Fruit fly (Drosophila melanogaster) whole organism, embryonic: ENCODE data around the gene CG6726.

Source experiments
- Abd-B ChIP-seq: fragments of 200-800 bp; sonication (Bioruptor generic); optimal IDR thresholded peaks from 2 replicates; lab custom pipeline; 2018; ENCODE audit warnings: missing biosample characterization, mild to moderate bottlenecking, missing genetic modification characterization, moderate library complexity
- C15 ChIP-seq: fragments of 200-800 bp; sonication (Bioruptor generic); IDR thresholded peaks from 3 replicates; pipeline ENCODE4 v1.3.6; 2022; ENCODE audit warnings: missing biosample characterization, missing genetic modification characterization
- CG10654 ChIP-seq: fragments of 200-800 bp; sonication (Bioruptor generic); optimal IDR thresholded peaks from 2 replicates; lab custom pipeline; 2016; ENCODE audit warnings: missing biosample characterization, missing genetic modification characterization
- CG11247 ChIP-seq: fragments of 200-800 bp; sonication (Bioruptor generic); IDR thresholded peaks from 2 replicates; pipeline ENCODE4 v1.3.6; 2022; ENCODE audit warnings: missing biosample characterization, missing genetic modification characterization
- CG12104 ChIP-seq: fragments of 200-800 bp; sonication (Bioruptor generic); optimal IDR thresholded peaks from 3 replicates; lab custom pipeline; 2016; ENCODE audit warnings: missing biosample characterization, missing genetic modification characterization
- CG12155 ChIP-seq: fragments of 200-800 bp; sonication (Bioruptor generic); optimal IDR thresholded peaks from 3 replicates; lab custom pipeline; 2016; ENCODE audit warnings: missing biosample characterization, missing genetic modification characterization
- CG13894 ChIP-seq: fragments of 200-800 bp; sonication (Bioruptor generic); optimal IDR thresholded peaks from 3 replicates; lab custom pipeline; 2018; ENCODE audit warnings: missing biosample characterization, mild to moderate bottlenecking, missing genetic modification characterization, moderate library complexity
- CG15514 ChIP-seq: fragments of 200-800 bp; sonication (Bioruptor generic); optimal IDR thresholded peaks from 3 replicates; lab custom pipeline; 2017; ENCODE audit warnings: missing biosample characterization, missing genetic modification characterization, mild to moderate bottlenecking, moderate library complexity, missing genetic modification reagents
- CG2199 ChIP-seq: fragments of 200-800 bp; sonication (Bioruptor generic); IDR thresholded peaks from 3 replicates; pipeline ENCODE4 v1.3.6; 2022; ENCODE audit warnings: missing biosample characterization, missing genetic modification characterization
- CG3065 ChIP-seq: fragments of 200-800 bp; sonication (Bioruptor generic); optimal IDR thresholded peaks from 2 replicates; lab custom pipeline; 2016; ENCODE audit warnings: missing biosample characterization, missing genetic modification characterization
- CG31365 ChIP-seq: fragments of 200-800 bp; sonication (Bioruptor generic); optimal IDR thresholded peaks from 2 replicates; lab custom pipeline; 2018; ENCODE audit warnings: missing biosample characterization, mild to moderate bottlenecking, missing genetic modification characterization
- CG32767 ChIP-seq: fragments of 200-800 bp; sonication (Bioruptor generic); IDR thresholded peaks from 2 replicates; pipeline ENCODE4 v1.3.6; 2022; ENCODE audit warnings: missing biosample characterization, missing genetic modification characterization
- CG3407 ChIP-seq: fragments of 200-800 bp; sonication (Bioruptor generic); optimal IDR thresholded peaks from 2 replicates; lab custom pipeline; 2018; ENCODE audit warnings: missing biosample characterization, mild to moderate bottlenecking, missing genetic modification characterization
- CG4854 ChIP-seq: fragments of 200-800 bp; sonication (Bioruptor generic); optimal IDR thresholded peaks from 2 replicates; lab custom pipeline; 2016; ENCODE audit warnings: missing biosample characterization, missing genetic modification characterization, inconsistent platforms
- CG5180 ChIP-seq: fragments of 200-800 bp; sonication (Bioruptor generic); optimal IDR thresholded peaks from 3 replicates; lab custom pipeline; 2017; ENCODE audit warnings: missing biosample characterization, missing genetic modification characterization, mild to moderate bottlenecking, moderate library complexity, missing genetic modification reagents
- CG6791 ChIP-seq: fragments of 200-800 bp; sonication (Bioruptor generic); IDR thresholded peaks from 3 replicates; pipeline ENCODE4 v1.3.6; 2022; ENCODE audit warnings: missing biosample characterization, missing genetic modification characterization; ENCODE audit not compliant: partially characterized antibody
- CTCF ChIP-seq: fragments of 200-800 bp; sonication (Bioruptor generic); optimal IDR thresholded peaks from 2 replicates; lab custom pipeline; 2017; ENCODE audit warnings: missing biosample characterization, mild to moderate bottlenecking, missing genetic modification characterization, moderate library complexity
- CoRest ChIP-seq: fragments of 200-800 bp; sonication (Bioruptor generic); optimal IDR thresholded peaks from 3 replicates; lab custom pipeline; 2018; ENCODE audit warnings: missing biosample characterization, mild to moderate bottlenecking, missing genetic modification characterization, moderate library complexity
- CrebB ChIP-seq: fragments of 200-800 bp; sonication (Bioruptor generic); optimal IDR thresholded peaks from 3 replicates; lab custom pipeline; 2018; ENCODE audit warnings: missing biosample characterization, mild to moderate bottlenecking, missing genetic modification characterization
- D ChIP-seq, 2 experiments: fragments of 200-800 bp in 1 of 2; fragments of >200 bp in 1 of 2; sonication (Bioruptor generic) in 1 of 2; optimal IDR thresholded peaks; 2 replicates in 1 of 2; 3 replicates in 1 of 2; lab custom pipeline; 2017; ENCODE audit warnings: mild to moderate bottlenecking in 1 of 2, missing biosample characterization in 1 of 2, missing genetic modification characterization in 1 of 2, missing genetic modification reagents in 1 of 2
- Dip3 ChIP-seq: fragments of 200-800 bp; sonication (Bioruptor generic); optimal IDR thresholded peaks from 3 replicates; lab custom pipeline; 2016; ENCODE audit warnings: missing biosample characterization, missing genetic modification characterization
- Doc2 ChIP-seq: fragments of 200-800 bp; sonication (Bioruptor generic); IDR thresholded peaks from 2 replicates; pipeline ENCODE4 v1.3.6; 2022; ENCODE audit warnings: missing biosample characterization, missing genetic modification characterization
- Hey ChIP-seq: fragments of 200-800 bp; sonication (Bioruptor generic); optimal IDR thresholded peaks from 3 replicates; lab custom pipeline; 2018; ENCODE audit warnings: missing biosample characterization, mild to moderate bottlenecking, missing genetic modification characterization
- Jarid2 ChIP-seq: fragments of 200-800 bp; sonication (Bioruptor generic); optimal IDR thresholded peaks from 3 replicates; lab custom pipeline; 2017; ENCODE audit warnings: mild to moderate bottlenecking, missing biosample characterization, missing genetic modification reagents, missing genetic modification characterization
- Med ChIP-seq: fragments of 200-800 bp; sonication (Bioruptor generic); peaks from one replicate; lab custom pipeline; 2016; ENCODE audit warnings: missing biosample characterization, missing genetic modification characterization, mild to moderate bottlenecking, inconsistent platforms, moderate library complexity
- NFAT ChIP-seq: fragments of 200-800 bp; sonication (Bioruptor generic); IDR thresholded peaks from 2 replicates; pipeline ENCODE4 v1.3.6; 2022; ENCODE audit warnings: missing biosample characterization, missing genetic modification characterization
- Taf1 ChIP-seq: fragments of 200-800 bp; sonication (Bioruptor generic); IDR thresholded peaks from 2 replicates; pipeline ENCODE4 v1.3.6; 2022; ENCODE audit warnings: missing biosample characterization, missing genetic modification characterization
- Usf ChIP-seq: fragments of 200-800 bp; sonication (Bioruptor generic); optimal IDR thresholded peaks from 2 replicates; lab custom pipeline; 2017; ENCODE audit warnings: missing genotype, missing biosample characterization, missing genetic modification characterization
- abd-A ChIP-seq: fragments of 200-800 bp; sonication (Bioruptor generic); optimal IDR thresholded peaks from 3 replicates; lab custom pipeline; 2019; ENCODE audit warnings: missing biosample characterization, mild to moderate bottlenecking, missing genetic modification characterization, moderate library complexity
- btn ChIP-seq: fragments of 200-800 bp; sonication (Bioruptor generic); optimal IDR thresholded peaks from 2 replicates; lab custom pipeline; 2016; ENCODE audit warnings: missing biosample characterization, missing genetic modification characterization
- chinmo ChIP-seq: fragments of 200-800 bp; sonication (Bioruptor generic); IDR thresholded peaks from 4 replicates; pipeline ENCODE4 v1.3.6; 2022; ENCODE audit warnings: missing biosample characterization, missing genetic modification characterization; ENCODE audit not compliant: partially characterized antibody
- crc ChIP-seq: fragments of 200-800 bp; sonication (Bioruptor generic); optimal IDR thresholded peaks from 2 replicates; lab custom pipeline; 2016; ENCODE audit warnings: missing biosample characterization, missing genetic modification characterization
- esg ChIP-seq: fragments of 200-800 bp; sonication (Bioruptor generic); conservative IDR thresholded peaks from 2 replicates; pipeline ENCODE4 v1.3.6; 2022; ENCODE audit warnings: missing biosample characterization, missing genetic modification characterization
- fru ChIP-seq: fragments of >200 bp; optimal IDR thresholded peaks from 2 replicates; lab custom pipeline; 2017
- gce ChIP-seq: fragments of 200-800 bp; sonication (Bioruptor generic); IDR thresholded peaks from 3 replicates; pipeline ENCODE4 v1.3.6; 2022; ENCODE audit warnings: missing biosample characterization, missing genetic modification characterization
- gcm2 ChIP-seq: fragments of 200-800 bp; sonication (Bioruptor generic); optimal IDR thresholded peaks from 2 replicates; lab custom pipeline; 2016; ENCODE audit warnings: missing biosample characterization, missing genetic modification characterization
- ken ChIP-seq: fragments of 200-800 bp; sonication (Bioruptor generic); IDR thresholded peaks from 3 replicates; pipeline ENCODE4 v1.3.6; 2022; ENCODE audit warnings: missing biosample characterization, missing genetic modification characterization
- onecut ChIP-seq: fragments of 200-800 bp; sonication (Bioruptor generic); IDR thresholded peaks from 2 replicates; pipeline ENCODE4 v1.3.6; 2022; ENCODE audit warnings: missing biosample characterization, missing genetic modification characterization
- p53 ChIP-seq: fragments of 200-800 bp; sonication (Bioruptor generic); optimal IDR thresholded peaks from 2 replicates; lab custom pipeline; 2016; ENCODE audit warnings: missing biosample characterization, missing genetic modification characterization
- phol ChIP-seq: fragments of 200-800 bp; sonication (Bioruptor generic); optimal IDR thresholded peaks from 3 replicates; lab custom pipeline; 2018; ENCODE audit warnings: missing biosample characterization, mild to moderate bottlenecking, missing genetic modification characterization, moderate library complexity
- row ChIP-seq: fragments of 200-800 bp; sonication (Bioruptor generic); IDR thresholded peaks from 3 replicates; pipeline ENCODE4 v1.3.6; 2022; ENCODE audit warnings: missing biosample characterization, missing genetic modification characterization
- salm ChIP-seq: fragments of 200-800 bp; sonication (Bioruptor generic); optimal IDR thresholded peaks from 2 replicates; lab custom pipeline; 2018; ENCODE audit warnings: missing biosample characterization, mild to moderate bottlenecking, missing genetic modification characterization
- sim ChIP-seq: fragments of 200-800 bp; sonication (Bioruptor generic); IDR thresholded peaks from 2 replicates; pipeline ENCODE4 v1.3.6; 2022; ENCODE audit warnings: missing biosample characterization, missing genetic modification characterization
- tll ChIP-seq, 2 experiments: fragments of 200-800 bp in 1 of 2; fragments of >200 bp in 1 of 2; sonication (Bioruptor generic) in 1 of 2; optimal IDR thresholded peaks; 2 replicates each; lab custom pipeline; 2017 to 2019; ENCODE audit warnings: missing biosample characterization in 2 of 2, missing genetic modification characterization in 2 of 2, mild to moderate bottlenecking in 1 of 2, moderate library complexity in 1 of 2
- tna ChIP-seq: fragments of 200-800 bp; sonication (Bioruptor generic); IDR thresholded peaks from 2 replicates; pipeline ENCODE4 v1.3.6; 2022; ENCODE audit warnings: missing biosample characterization, missing genetic modification characterization; ENCODE audit not compliant: partially characterized antibody
- ttk ChIP-seq: fragments of 200-800 bp; sonication (Bioruptor generic); IDR thresholded peaks from 2 replicates; pipeline ENCODE4 v2.1.2; 2022; ENCODE audit warnings: missing biosample characterization, missing genetic modification characterization
- twi ChIP-seq: fragments of 200-800 bp; optimal IDR thresholded peaks from 2 replicates; lab custom pipeline; 2019; ENCODE audit warnings: missing biosample characterization, mild to moderate bottlenecking, missing genetic modification characterization, moderate library complexity
- unpg ChIP-seq: fragments of 200-800 bp; sonication (Bioruptor generic); optimal IDR thresholded peaks from 3 replicates; lab custom pipeline; 2018; ENCODE audit warnings: missing biosample characterization, mild to moderate bottlenecking, missing genetic modification characterization, moderate library complexity
- zf30C ChIP-seq: fragments of 200-800 bp; sonication (Bioruptor generic); optimal IDR thresholded peaks from 3 replicates; lab custom pipeline; 2018; ENCODE audit warnings: missing biosample characterization, mild to moderate bottlenecking, missing genetic modification characterization

Gene CG6726

DNA sequence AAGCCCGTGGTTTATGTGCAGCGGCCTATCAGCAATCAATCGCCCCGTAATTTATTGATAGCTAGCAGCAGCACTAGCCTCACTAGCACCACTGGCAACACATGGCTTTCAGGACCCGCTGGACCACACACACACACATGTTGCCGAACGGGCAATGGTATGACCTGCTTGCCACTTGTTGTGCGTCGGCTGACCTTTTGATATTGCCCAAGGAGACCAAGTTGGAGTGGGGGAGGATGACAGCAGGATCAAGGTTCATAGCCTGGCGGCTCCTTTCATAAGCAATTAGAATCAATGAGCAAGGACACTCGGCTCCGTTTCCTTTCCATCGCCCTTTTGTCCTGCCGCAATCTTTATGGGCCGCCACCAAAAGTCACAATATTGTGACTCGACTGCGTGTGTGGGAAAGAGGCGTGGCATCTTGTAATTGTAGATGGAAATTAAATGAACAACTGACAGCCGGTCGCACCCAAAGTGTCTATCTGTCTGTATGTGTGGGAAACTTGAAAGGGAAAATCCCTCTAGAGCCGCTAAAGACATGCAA, 39.9 kb downstream of the CG6726 start (continued):
- TF ChIP-seq abd-A (no peak), C15 (GFP tag; lab: Robert Waterston, UW) (no peak), salm (tag; lab: Kevin White, UChicago) (no peak), CG31365 (no peak), CG13894 (tag; lab: Kevin White, UChicago) (no peak), chinmo (0 out of 4 replicates have a peak, but pooled peaks have one; percentile 3), Med (GFP tag; lab: Kevin White, UChicago) (peak; percentile 35), sim (GFP tag; lab: Robert Waterston, UW) (no peak), Jarid2 (GFP tag; lab: Kevin White, UChicago) (no peak), tna (GFP tag; lab: Robert Waterston, UW) (no peak), phol (tag; lab: Kevin White, UChicago) (no peak), Dip3 (GFP tag; lab: Kevin White, UChicago) (no peak), zf30C (GFP tag; lab: Kevin White, UChicago) (no peak), CG15514 (GFP tag; lab: Kevin White, UChicago) (no peak), CG5180 (no peak), crc (GFP tag; lab: Kevin White, UChicago) (no peak), CG3407 (GFP tag; lab: Kevin White, UChicago) (no peak), CG2199 (GFP tag; lab: Robert Waterston, UW) (no peak), CG10654 (no peak), btn (GFP tag; lab: Kevin White, UChicago) (no peak), CrebB (no peak), NFAT (GFP tag; lab: Robert Waterston, UW) (no peak), twi (peak; percentile 93), CG32767 (no peak), CG11247 (GFP tag; lab: Robert Waterston, UW) (no peak), ttk (GFP tag; lab: Robert Waterston, UW) (no peak), CG12104 (GFP tag; lab: Kevin White, UChicago) (no peak), row (GFP tag; lab: Robert Waterston, UW) (no peak), CTCF (GFP tag; lab: Kevin White, UChicago) (no peak), gcm2 (no peak), fru (lab: Kevin White, UChicago) (no peak), CG4854 (no peak), Hey (tag; lab: Kevin White, UChicago) (no peak), Abd-B (GFP tag; lab: Kevin White, UChicago) (no peak), Taf1 (GFP tag; lab: Robert Waterston, UW) (no peak), Usf (GFP tag; lab: Kevin White, UChicago) (no peak), D (optimal IDR thresholded peaks at IDR 0.05; lab: Kevin White, UChicago) (peak; percentile 59), D (GFP tag; optimal IDR thresholded peaks at IDR 0.05; lab: Kevin White, UChicago) (no peak), gce (GFP tag; lab: Robert Waterston, UW) (0 out of 3 replicates have a peak, but pooled peaks have one; percentile 18), CG12155 (GFP tag; lab: Kevin White, UChicago) (no peak), p53 (no peak), esg (no peak), ken (GFP tag; lab: Robert Waterston, UW) (no peak), unpg (no peak), CG3065 (peak; percentile 53), Doc2 (no peak), CoRest (tag; lab: Kevin White, UChicago) (no peak), tll (GFP tag; optimal IDR thresholded peaks at IDR 0.05; lab: Kevin White, UChicago) (peak in 1 of 2 experiments; percentile 67), CG6791 (GFP tag; lab: Robert Waterston, UW) (no peak), onecut (GFP tag; lab: Robert Waterston, UW) (no peak)
